Worm (Caenorhabditis elegans) whole organism, mixed stage, embryonic: ENCODE results near the gene npr-42.

Experiments
- blmp-1 ChIP-seq: fragments of 150-350 bp; optimal IDR thresholded peaks from 2 replicates; lab custom pipeline; 2014; ENCODE audit warnings: missing biosample characterization, missing genetic modification characterization
- elt-1 ChIP-seq: sonication (generic microtip); optimal IDR thresholded peaks from 2 replicates; lab custom pipeline; 2017; ENCODE audit warnings: missing genetic modification characterization, mild to moderate bottlenecking, missing compliant biosample characterization, antibody characterized with exemption, moderate library complexity, borderline replicate concordance; ENCODE audit not compliant: insufficient read depth
- elt-3 ChIP-seq: fragments of 150-350 bp; optimal IDR thresholded peaks from 2 replicates; lab custom pipeline; 2014; ENCODE audit warnings: missing biosample characterization, missing genetic modification characterization
- lsy-2 ChIP-seq: fragments of 150-350 bp; optimal IDR thresholded peaks from 2 replicates; lab custom pipeline; 2014; ENCODE audit warnings: missing biosample characterization, missing genetic modification characterization
- mep-1 ChIP-seq: fragments of 150-350 bp; optimal IDR thresholded peaks from 2 replicates; lab custom pipeline; 2017; ENCODE audit warnings: missing biosample characterization, missing genetic modification reagents, missing genetic modification characterization, inconsistent platforms
- nhr-12 ChIP-seq: fragments of 150-350 bp; optimal IDR thresholded peaks from 2 replicates; lab custom pipeline; 2014; ENCODE audit warnings: missing biosample characterization, missing genetic modification characterization
- nhr-237 ChIP-seq: fragments of 150-350 bp; optimal IDR thresholded peaks from 2 replicates; lab custom pipeline; 2014; ENCODE audit warnings: missing biosample characterization, missing genetic modification characterization
- sptf-1 ChIP-seq: sonication (generic microtip); optimal IDR thresholded peaks from 2 replicates; lab custom pipeline; 2017; ENCODE audit warnings: mild to moderate bottlenecking, missing genetic modification characterization, moderate library complexity, missing compliant biosample characterization
- unc-39 ChIP-seq: fragments of 150-350 bp; optimal IDR thresholded peaks from 2 replicates; lab custom pipeline; 2014; ENCODE audit warnings: missing biosample characterization, missing genetic modification characterization
- ztf-11 ChIP-seq: fragments of 150-350 bp; optimal IDR thresholded peaks from 2 replicates; lab custom pipeline; 2014; ENCODE audit warnings: missing biosample characterization, missing genetic modification characterization

DNA sequence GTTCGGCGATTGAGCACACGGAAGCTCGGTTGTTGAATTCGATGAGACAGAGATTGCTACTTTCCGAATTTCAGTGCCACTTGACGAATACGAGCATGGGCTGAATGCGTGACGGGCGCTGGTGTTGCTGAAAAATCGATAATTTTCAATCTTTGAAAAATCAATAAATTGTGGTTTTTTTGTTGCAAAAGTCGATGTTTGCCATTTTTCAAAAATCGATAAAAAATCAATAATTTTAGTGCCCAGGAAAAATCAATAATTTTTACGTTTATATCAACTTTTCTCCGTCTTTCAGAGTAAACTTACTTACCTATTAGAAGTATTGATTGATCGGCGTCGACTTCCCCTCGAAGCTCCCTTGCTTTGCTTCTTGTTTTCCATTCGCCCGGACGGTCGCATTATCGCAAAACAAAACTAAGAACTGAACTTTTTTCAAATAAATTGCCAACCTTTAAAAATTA lies 19.4 kb upstream of the npr-42 start, which contains the start of gene C16A11.7:
- TF ChIP-seq blmp-1 (tag; lab: Kevin White, UChicago) (no peak), elt-3 (tag; lab: Kevin White, UChicago) (no peak), ztf-11 (tag; lab: Kevin White, UChicago) (no peak), nhr-237 (tag; lab: Kevin White, UChicago) (no peak), nhr-12 (tag; lab: Kevin White, UChicago) (no peak), elt-1 (tag; lab: Kevin White, UChicago) (no peak), sptf-1 (tag; lab: Kevin White, UChicago) (no peak), unc-39 (tag; lab: Kevin White, UChicago) (no peak), mep-1 (tag; lab: Kevin White, UChicago) (no peak), lsy-2 (no peak)
